Worm (Caenorhabditis elegans) whole organism, L4 larva: Measurements from ENCODE around the gene T14G8.3.

Source experiments
- D1046.2 ChIP-seq: fragments of 200-800 bp; sonication (Bioruptor generic); IDR thresholded peaks from 2 replicates; pipeline ENCODE4 v1.3.6; 2022; ENCODE audit warnings: missing genetic modification characterization, missing compliant biosample characterization
- F44E2.7 ChIP-seq: fragments of 200-800 bp; sonication (Bioruptor generic); IDR thresholded peaks from 2 replicates; pipeline ENCODE4 v2.1.2; 2022; ENCODE audit warnings: missing genetic modification characterization, missing compliant biosample characterization
- T20F7.1 ChIP-seq: fragments of 200-800 bp; sonication (Bioruptor generic); optimal IDR thresholded peaks from 2 replicates; lab custom pipeline; 2018; ENCODE audit warnings: mild to moderate bottlenecking, missing genetic modification characterization, missing compliant biosample characterization
- Y105C5A.15 ChIP-seq: fragments of 200-800 bp; sonication (Bioruptor generic); IDR thresholded peaks from 2 replicates; pipeline ENCODE4 v1.3.6; 2022; ENCODE audit warnings: missing genetic modification characterization, missing compliant biosample characterization
- Y5F2A.4 ChIP-seq: fragments of 200-800 bp; sonication (Bioruptor generic); optimal IDR thresholded peaks from 2 replicates; lab custom pipeline; 2018; ENCODE audit warnings: mild to moderate bottlenecking, missing genetic modification characterization, missing compliant biosample characterization
- aha-1 ChIP-seq: fragments of 150-350 bp; peaks from one replicate; lab custom pipeline; 2014; ENCODE audit warnings: missing biosample characterization, missing genetic modification characterization
- aly-2 ChIP-seq: sonication (generic microtip); optimal IDR thresholded peaks from 2 replicates; lab custom pipeline; 2018; ENCODE audit warnings: missing biosample characterization, missing genetic modification characterization
- ama-1 ChIP-seq: fragments of 150-350 bp; optimal IDR thresholded peaks from 2 replicates; lab custom pipeline; 2014; ENCODE audit warnings: inconsistent platforms, mixed read lengths
- attf-4 ChIP-seq: sonication (generic microtip); optimal IDR thresholded peaks from 3 replicates; lab custom pipeline; 2017; ENCODE audit warnings: missing biosample characterization, missing genetic modification characterization
- ceh-28 ChIP-seq: fragments of 150-350 bp; optimal IDR thresholded peaks from 2 replicates; lab custom pipeline; 2014; ENCODE audit warnings: missing biosample characterization, missing genetic modification reagents, missing genetic modification characterization
- ceh-44 ChIP-seq: fragments of 200-800 bp; sonication (Bioruptor generic); IDR thresholded peaks from 2 replicates; pipeline ENCODE4 v1.3.6; 2022; ENCODE audit warnings: missing genetic modification reagents, missing genetic modification characterization, missing compliant biosample characterization
- ces-1 ChIP-seq: fragments of 150-350 bp; sonication (generic microtip); optimal IDR thresholded peaks from 4 replicates; lab custom pipeline; 2014; ENCODE audit warnings: missing biosample characterization, missing genetic modification reagents, missing genetic modification characterization
- daf-16 ChIP-seq, 3 experiments: sonication (generic microtip); optimal IDR thresholded peaks; 2 replicates each; lab custom pipeline; 2016 to 2017; ENCODE audit warnings: missing genetic modification characterization in 3 of 3, missing genetic modification reagents in 3 of 3, mild to moderate bottlenecking in 2 of 3, missing compliant biosample characterization in 2 of 3, missing biosample characterization in 1 of 3, moderate library complexity in 1 of 3
- dmd-6 ChIP-seq: fragments of 200-800 bp; sonication (Bioruptor generic); IDR thresholded peaks from 2 replicates; pipeline ENCODE4 v1.3.6; 2022; ENCODE audit warnings: missing genetic modification reagents, missing genetic modification characterization, missing compliant biosample characterization
- fkh-10 ChIP-seq: fragments of 150-350 bp; optimal IDR thresholded peaks from 2 replicates; lab custom pipeline; 2014; ENCODE audit warnings: missing biosample characterization, missing genetic modification reagents, missing genetic modification characterization
- hlh-11 ChIP-seq: fragments of 200-800 bp; sonication (Bioruptor generic); optimal IDR thresholded peaks from 2 replicates; lab custom pipeline; 2018; ENCODE audit warnings: mild to moderate bottlenecking, missing genetic modification characterization, missing compliant biosample characterization
- hlh-30 ChIP-seq: sonication (generic microtip); optimal IDR thresholded peaks from 2 replicates; lab custom pipeline; 2017; ENCODE audit warnings: antibody characterized with exemption, mild to moderate bottlenecking, missing genetic modification characterization, missing compliant biosample characterization; ENCODE audit not compliant: insufficient read depth
- hmg-1.1 ChIP-seq: fragments of 200-800 bp; sonication (Bioruptor generic); IDR thresholded peaks from 2 replicates; pipeline ENCODE4 v1.3.6; 2022; ENCODE audit warnings: missing genetic modification reagents, missing genetic modification characterization, missing compliant biosample characterization
- jun-1 ChIP-seq: fragments of 150-350 bp; optimal IDR thresholded peaks from 2 replicates; lab custom pipeline; 2014; ENCODE audit warnings: missing biosample characterization, missing genetic modification reagents, missing genetic modification characterization
- lin-38 ChIP-seq: fragments of 200-800 bp; sonication (Bioruptor generic); IDR thresholded peaks from 2 replicates; pipeline ENCODE4 v1.3.6; 2022; ENCODE audit warnings: missing genetic modification reagents, missing genetic modification characterization, missing compliant biosample characterization
- lir-3 ChIP-seq: sonication (generic microtip); optimal IDR thresholded peaks from 2 replicates; lab custom pipeline; 2016; ENCODE audit warnings: mild to moderate bottlenecking, missing genetic modification characterization, missing compliant biosample characterization
- lsy-2 ChIP-seq, 2 experiments: fragments of 150-350 bp in 1 of 2; sonication (generic microtip) in 1 of 2; optimal IDR thresholded peaks; 2 replicates each; lab custom pipeline; 2014 to 2017; ENCODE audit warnings: missing biosample characterization in 2 of 2, missing genetic modification characterization in 2 of 2
- mdl-1 ChIP-seq, 2 experiments: fragments of 150-350 bp in 1 of 2; sonication (generic microtip) in 1 of 2; optimal IDR thresholded peaks; 2 replicates each; lab custom pipeline; 2014 to 2017; ENCODE audit warnings: missing biosample characterization in 2 of 2, missing genetic modification characterization in 2 of 2
- mdt-29 ChIP-seq: fragments of 200-800 bp; sonication (Bioruptor generic); IDR thresholded peaks from 2 replicates; pipeline ENCODE4 v1.3.6; 2022; ENCODE audit warnings: missing genetic modification reagents, missing genetic modification characterization, missing compliant biosample characterization
- mes-2 ChIP-seq: sonication (generic microtip); optimal IDR thresholded peaks from 2 replicates; lab custom pipeline; 2016; ENCODE audit warnings: missing genotype, mild to moderate bottlenecking, missing genetic modification characterization, missing compliant biosample characterization; ENCODE audit not compliant: poor library complexity, severe bottlenecking
- nhr-25 ChIP-seq: sonication (generic microtip); optimal IDR thresholded peaks from 2 replicates; lab custom pipeline; 2017; ENCODE audit warnings: missing genetic modification characterization, mild to moderate bottlenecking, missing compliant biosample characterization, antibody characterized with exemption, moderate library complexity, borderline replicate concordance; ENCODE audit not compliant: insufficient read depth
- nhr-28 ChIP-seq: fragments of 150-350 bp; optimal IDR thresholded peaks from 2 replicates; lab custom pipeline; 2014; ENCODE audit warnings: missing biosample characterization, missing genetic modification characterization
- nhr-76 ChIP-seq: fragments of 150-350 bp; optimal IDR thresholded peaks from 2 replicates; lab custom pipeline; 2014; ENCODE audit warnings: missing biosample characterization, missing genetic modification characterization
- php-3 ChIP-seq: fragments of 200-800 bp; sonication (Bioruptor generic); IDR thresholded peaks from 2 replicates; pipeline ENCODE4 v1.3.6; 2022; ENCODE audit warnings: missing genetic modification reagents, missing genetic modification characterization, missing compliant biosample characterization
- pqm-1 ChIP-seq: sonication (generic microtip); optimal IDR thresholded peaks from 2 replicates; lab custom pipeline; 2017; ENCODE audit warnings: missing biosample characterization, missing genetic modification characterization
- rbr-2 ChIP-seq: sonication (generic microtip); optimal IDR thresholded peaks from 2 replicates; lab custom pipeline; 2016; ENCODE audit warnings: missing genotype, missing genetic modification characterization, missing compliant biosample characterization
- sdz-12 ChIP-seq: fragments of 200-800 bp; sonication (Bioruptor generic); optimal IDR thresholded peaks from 2 replicates; lab custom pipeline; 2018; ENCODE audit warnings: mild to moderate bottlenecking, missing genetic modification characterization, missing compliant biosample characterization
- spr-3 ChIP-seq: fragments of 200-800 bp; sonication (Bioruptor generic); optimal IDR thresholded peaks from 2 replicates; lab custom pipeline; 2018; ENCODE audit warnings: mild to moderate bottlenecking, missing genetic modification characterization, missing compliant biosample characterization
- tra-1 ChIP-seq: fragments of 200-800 bp; sonication (Bioruptor generic); IDR thresholded peaks from 2 replicates; pipeline ENCODE4 v1.3.6; 2022; ENCODE audit warnings: missing genetic modification reagents, missing genetic modification characterization, missing compliant biosample characterization
- unc-39 ChIP-seq: sonication (generic microtip); optimal IDR thresholded peaks from 2 replicates; lab custom pipeline; 2017; ENCODE audit warnings: missing biosample characterization, missing genetic modification characterization
- vab-7 ChIP-seq: fragments of 200-800 bp; sonication (Bioruptor generic); IDR thresholded peaks from 2 replicates; pipeline ENCODE4 v1.3.6; 2022; ENCODE audit warnings: missing genetic modification reagents, missing genetic modification characterization, missing compliant biosample characterization
- zfp-3 ChIP-seq: fragments of 200-800 bp; sonication (Bioruptor generic); conservative IDR thresholded peaks from 2 replicates; pipeline ENCODE4 v1.3.6; 2022; ENCODE audit warnings: missing genetic modification reagents, missing genetic modification characterization, missing compliant biosample characterization

Gene T14G8.3

DNA sequence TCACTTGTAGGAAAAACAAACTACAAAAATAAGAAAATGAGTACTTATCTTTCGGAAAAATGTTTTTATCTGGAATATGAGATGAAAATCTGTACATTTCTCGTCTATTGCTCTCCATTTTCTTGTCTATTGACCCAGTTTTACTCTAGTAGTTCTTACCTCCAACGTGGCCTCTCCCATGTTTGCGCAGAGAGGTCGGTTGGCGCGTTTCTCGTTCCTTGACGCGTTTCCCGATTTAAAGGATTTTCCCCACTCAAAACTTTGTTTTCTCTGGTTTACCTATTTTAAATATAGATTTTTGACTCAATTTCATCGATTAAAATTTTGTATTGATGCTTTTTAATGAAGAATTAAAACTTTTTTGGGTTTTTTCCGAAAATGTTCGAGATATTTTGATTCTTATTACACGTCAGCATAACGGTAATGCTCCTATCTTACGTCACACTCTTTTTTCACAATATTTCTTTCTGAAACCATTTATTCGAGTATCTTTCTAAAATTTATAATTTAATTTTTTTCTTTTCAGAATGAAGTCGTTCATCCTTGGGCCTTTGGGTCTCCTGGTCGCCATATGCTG is at the start of gene T14G8.3 (continued):
- TF ChIP-seq dmd-6 (peak; percentile 26; the same call in 1 of the 2 replicates), Y105C5A.15 (GFP tag; lab: Robert Waterston, UW) (no peak), mes-2 (tag; lab: Kevin White, UChicago) (peak; percentile 69), daf-16 (GFP tag; optimal IDR thresholded peaks at IDR 0.05; lab: Kevin White, UChicago) (no peak), daf-16 (tag; optimal IDR thresholded peaks at IDR 0.05; lab: Kevin White, UChicago) (peak; percentile 52), rbr-2 (tag; lab: Kevin White, UChicago) (peak; percentile 44), ceh-44 (no peak), ceh-28 (tag; lab: Kevin White, UChicago) (no peak), zfp-3 (GFP tag; lab: Robert Waterston, UW) (no peak), php-3 (GFP tag; lab: Robert Waterston, UW) (no peak), jun-1 (tag; lab: Kevin White, UChicago) (no peak), nhr-76 (no peak), hlh-11 (tag; lab: Kevin White, UChicago) (peak; percentile 68), vab-7 (no peak), lir-3 (tag; lab: Kevin White, UChicago) (no peak), F44E2.7 (GFP tag; lab: Robert Waterston, UW) (no peak), unc-39 (tag; lab: Kevin White, UChicago) (no peak), mdt-29 (GFP tag; lab: Robert Waterston, UW) (no peak), sdz-12 (GFP tag; lab: Kevin White, UChicago) (no peak), lin-38 (GFP tag; lab: Robert Waterston, UW) (no peak), tra-1 (no peak), Y5F2A.4 (GFP tag; lab: Kevin White, UChicago) (no peak), nhr-25 (tag; lab: Kevin White, UChicago) (peak; percentile 11), attf-4 (tag; lab: Kevin White, UChicago) (no peak), T20F7.1 (GFP tag; lab: Kevin White, UChicago) (peak; percentile 45), hmg-1.1 (no peak)

DNA sequence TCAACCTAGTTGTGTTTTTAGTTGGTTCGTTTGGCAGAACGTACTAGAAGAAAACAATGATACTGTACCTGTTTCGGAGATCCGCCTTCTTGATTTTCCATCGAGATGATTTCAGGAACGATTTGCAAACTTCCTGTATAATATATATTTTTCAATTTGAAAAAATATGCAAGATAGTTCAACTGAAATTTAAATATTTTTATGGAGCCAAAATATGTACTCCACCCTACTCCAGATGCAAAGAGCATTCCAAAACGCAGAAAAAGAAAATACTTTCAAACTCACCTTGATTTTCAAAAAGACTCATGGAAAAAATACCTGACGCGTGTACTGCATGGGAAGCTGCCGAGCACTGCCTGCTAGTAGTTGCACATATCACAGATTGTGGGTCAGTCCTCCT is 47.5 kb upstream of the T14G8.3 start, which contains the start of gene gei-3:
TSS of gene gei-3 (minus strand) at position 101 of the 400 bp plus-strand sequence.
- TF ChIP-seq lin-38 (GFP tag; lab: Robert Waterston, UW) = no peak
- no peak for TF ChIP-seq sdz-12 (GFP tag; lab: Kevin White, UChicago)
- TF ChIP-seq mdl-1 (tag; optimal IDR thresholded peaks at IDR 0.05; lab: Kevin White, UChicago) = no peak
- no peak for TF ChIP-seq lir-3 (tag; lab: Kevin White, UChicago)
- TF ChIP-seq ama-1 = no peak
- TF ChIP-seq aly-2 (tag; lab: Kevin White, UChicago) = no peak
- TF ChIP-seq fkh-10 = no peak
- no peak for TF ChIP-seq rbr-2 (tag; lab: Kevin White, UChicago)
- no peak for TF ChIP-seq hlh-30 (tag; lab: Kevin White, UChicago)
- TF ChIP-seq D1046.2 (GFP tag; lab: Robert Waterston, UW) = no peak

ce11 chrX:12815367-12815766 is 45.7 kb upstream of the T14G8.3 start:
- no peak for TF ChIP-seq nhr-76
- TF ChIP-seq aha-1 (tag; lab: Kevin White, UChicago) = peak; percentile 23

DNA sequence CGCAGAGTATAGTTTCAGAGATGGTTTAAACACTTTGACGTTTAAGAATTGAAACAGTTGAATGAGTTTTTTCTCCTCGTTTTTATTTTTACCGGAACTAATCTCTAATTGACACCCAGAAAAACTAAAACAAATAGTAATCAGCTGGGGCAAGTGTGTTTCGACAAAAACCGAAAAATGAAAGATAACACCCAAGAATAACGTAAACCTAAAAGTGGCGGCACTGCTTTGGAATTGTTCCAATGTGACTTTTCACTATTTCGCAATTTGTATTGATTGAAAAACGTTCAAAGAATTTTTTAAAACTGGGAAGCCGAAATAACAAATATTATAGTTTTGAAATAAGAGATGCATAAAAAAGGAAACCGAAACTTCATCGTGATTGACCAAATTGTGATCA is 42.3 kb upstream of the T14G8.3 start:
- TF ChIP-seq lsy-2 (tag; optimal IDR thresholded peaks at IDR 0.05; lab: Kevin White, UChicago) (no peak), nhr-28 (tag; lab: Kevin White, UChicago) (peak; percentile 33), ces-1 (no peak), dmd-6 (peak; percentile 20; the same call in 1 of the 2 replicates), daf-16 (GFP tag; optimal IDR thresholded peaks at IDR 0.05; lab: Kevin White, UChicago) (no peak), daf-16 (tag; optimal IDR thresholded peaks at IDR 0.05; lab: Kevin White, UChicago) (peak; percentile 74), spr-3 (GFP tag; lab: Kevin White, UChicago) (no peak), pqm-1 (tag; lab: Kevin White, UChicago) (peak; percentile 24)
